Fruit fly (Drosophila melanogaster) whole organism, embryonic: Measurements from ENCODE around the gene CG43439.

ENCODE experiments used
- CG1024 ChIP-seq: fragments of 200-800 bp; sonication (Bioruptor generic); IDR thresholded peaks from 2 replicates; pipeline ENCODE4 v1.3.6; 2022; ENCODE audit warnings: missing biosample characterization, missing genetic modification characterization
- CG10267 ChIP-seq: fragments of 200-800 bp; sonication (Bioruptor generic); optimal IDR thresholded peaks from 2 replicates; lab custom pipeline; 2018; ENCODE audit warnings: missing biosample characterization, mild to moderate bottlenecking, missing genetic modification characterization, moderate library complexity
- CG12071 ChIP-seq: fragments of 200-800 bp; sonication (Bioruptor generic); optimal IDR thresholded peaks from 3 replicates; lab custom pipeline; 2018; ENCODE audit warnings: missing biosample characterization, mild to moderate bottlenecking, missing genetic modification characterization
- CG14710 ChIP-seq: fragments of 200-800 bp; sonication (Bioruptor generic); optimal IDR thresholded peaks from 3 replicates; lab custom pipeline; 2019; ENCODE audit warnings: missing biosample characterization, mild to moderate bottlenecking, missing genetic modification characterization, moderate library complexity
- CG15479 ChIP-seq: fragments of 200-800 bp; sonication (Bioruptor generic); optimal IDR thresholded peaks from 3 replicates; lab custom pipeline; 2019; ENCODE audit warnings: missing biosample characterization, mild to moderate bottlenecking, missing genetic modification characterization, moderate library complexity
- CG17568 ChIP-seq: fragments of 200-800 bp; sonication (Bioruptor generic); optimal IDR thresholded peaks from 2 replicates; lab custom pipeline; 2018; ENCODE audit warnings: missing biosample characterization, mild to moderate bottlenecking, missing genetic modification characterization, moderate library complexity
- CG1792 ChIP-seq: fragments of 200-800 bp; sonication (Bioruptor generic); optimal IDR thresholded peaks from 2 replicates; lab custom pipeline; 2016; ENCODE audit warnings: missing biosample characterization, missing genetic modification characterization
- CG18619 ChIP-seq: fragments of 200-800 bp; sonication (Bioruptor generic); optimal IDR thresholded peaks from 3 replicates; lab custom pipeline; 2017; ENCODE audit warnings: missing biosample characterization, mild to moderate bottlenecking, missing genetic modification characterization
- CG3281 ChIP-seq: fragments of 200-800 bp; sonication (Bioruptor generic); optimal IDR thresholded peaks from 3 replicates; lab custom pipeline; 2017; ENCODE audit warnings: missing biosample characterization, mild to moderate bottlenecking, missing genetic modification characterization
- CG33557 ChIP-seq: fragments of 200-800 bp; sonication (Bioruptor generic); optimal IDR thresholded peaks from 2 replicates; lab custom pipeline; 2019; ENCODE audit warnings: missing biosample characterization, mild to moderate bottlenecking, missing genetic modification characterization, moderate library complexity
- CG34422 ChIP-seq: fragments of 200-800 bp; sonication (Bioruptor generic); IDR thresholded peaks from 3 replicates; pipeline ENCODE4 v1.3.6; 2022; ENCODE audit warnings: missing biosample characterization, missing genetic modification characterization
- CG4282 ChIP-seq: fragments of 200-800 bp; sonication (Bioruptor generic); optimal IDR thresholded peaks from 2 replicates; lab custom pipeline; 2016; ENCODE audit warnings: missing biosample characterization, missing genetic modification characterization
- CG4617 ChIP-seq: fragments of 200-800 bp; sonication (Bioruptor generic); optimal IDR thresholded peaks from 3 replicates; lab custom pipeline; 2016; ENCODE audit warnings: missing biosample characterization, missing genetic modification characterization, borderline replicate concordance
- CG4707 ChIP-seq: fragments of 200-800 bp; sonication (Bioruptor generic); optimal IDR thresholded peaks from 2 replicates; lab custom pipeline; 2018; ENCODE audit warnings: missing biosample characterization, mild to moderate bottlenecking, missing genetic modification characterization, moderate library complexity
- CG6654 ChIP-seq: fragments of 200-800 bp; sonication (Bioruptor generic); optimal IDR thresholded peaks from 2 replicates; lab custom pipeline; 2017; ENCODE audit warnings: missing biosample characterization, mild to moderate bottlenecking, missing genetic modification characterization
- CG6813 ChIP-seq: fragments of 200-800 bp; sonication (Bioruptor generic); optimal IDR thresholded peaks from 2 replicates; lab custom pipeline; 2017; ENCODE audit warnings: missing biosample characterization, missing genetic modification characterization, mild to moderate bottlenecking, moderate library complexity, missing genetic modification reagents
- CG8089 ChIP-seq: fragments of 200-800 bp; sonication (Bioruptor generic); optimal IDR thresholded peaks from 3 replicates; lab custom pipeline; 2016; ENCODE audit warnings: missing biosample characterization, missing genetic modification characterization
- CG9437 ChIP-seq: fragments of 200-800 bp; sonication (Bioruptor generic); optimal IDR thresholded peaks from 2 replicates; lab custom pipeline; 2018; ENCODE audit warnings: missing biosample characterization, mild to moderate bottlenecking, missing genetic modification characterization
- D19A ChIP-seq: fragments of 200-800 bp; optimal IDR thresholded peaks from 3 replicates; lab custom pipeline; 2019; ENCODE audit warnings: missing biosample characterization, mild to moderate bottlenecking, missing genetic modification characterization, moderate library complexity
- Doc2 ChIP-seq: fragments of 200-800 bp; sonication (Bioruptor generic); IDR thresholded peaks from 2 replicates; pipeline ENCODE4 v1.3.6; 2022; ENCODE audit warnings: missing biosample characterization, missing genetic modification characterization
- Dref ChIP-seq: fragments of 200-800 bp; sonication (Bioruptor generic); IDR thresholded peaks from 2 replicates; pipeline ENCODE4 v1.3.6; 2022; ENCODE audit warnings: missing biosample characterization, missing genetic modification characterization
- ERR ChIP-seq: fragments of 200-800 bp; sonication (Bioruptor generic); optimal IDR thresholded peaks from 2 replicates; lab custom pipeline; 2016; ENCODE audit warnings: missing biosample characterization, missing genetic modification characterization
- H2.0 ChIP-seq: fragments of 200-800 bp; sonication (Bioruptor generic); IDR thresholded peaks from 2 replicates; pipeline ENCODE4 v1.3.6; 2022; ENCODE audit warnings: missing biosample characterization, missing genetic modification characterization
- HHEX ChIP-seq: fragments of 200-800 bp; sonication (Bioruptor generic); optimal IDR thresholded peaks from 3 replicates; lab custom pipeline; 2017; ENCODE audit warnings: missing biosample characterization, mild to moderate bottlenecking, missing genetic modification characterization, missing genetic modification reagents
- HLH4C ChIP-seq: fragments of 200-800 bp; sonication (Bioruptor generic); IDR thresholded peaks from 3 replicates; pipeline ENCODE4 v1.3.6; 2022; ENCODE audit warnings: missing biosample characterization, missing genetic modification characterization; ENCODE audit not compliant: partially characterized antibody
- Hr78 ChIP-seq, 2 experiments: fragments of 200-800 bp in 1 of 2; fragments of >200 bp in 1 of 2; sonication (Bioruptor generic) in 1 of 2; optimal IDR thresholded peaks; 2 replicates each; lab custom pipeline; 2017 to 2019; ENCODE audit warnings: missing biosample characterization in 2 of 2, missing genetic modification characterization in 2 of 2, mild to moderate bottlenecking in 1 of 2, moderate library complexity in 1 of 2
- Lhr ChIP-seq: fragments of 200-800 bp; sonication (Bioruptor generic); optimal IDR thresholded peaks from 3 replicates; lab custom pipeline; 2017; ENCODE audit warnings: mild to moderate bottlenecking, missing biosample characterization, missing genetic modification reagents, missing genetic modification characterization
- Max ChIP-seq: fragments of 200-800 bp; sonication (Bioruptor generic); optimal IDR thresholded peaks from 2 replicates; lab custom pipeline; 2016; ENCODE audit warnings: missing biosample characterization, mild to moderate bottlenecking, missing genetic modification characterization
- Nf-YA ChIP-seq: fragments of 200-800 bp; sonication (Bioruptor generic); IDR thresholded peaks from 2 replicates; pipeline ENCODE4 v1.3.6; 2022; ENCODE audit warnings: missing biosample characterization, missing genetic modification characterization
- Oli ChIP-seq: fragments of 200-800 bp; sonication (Bioruptor generic); optimal IDR thresholded peaks from 2 replicates; lab custom pipeline; 2018; ENCODE audit warnings: missing biosample characterization, mild to moderate bottlenecking, missing genetic modification characterization, moderate library complexity
- Opbp ChIP-seq: fragments of 200-800 bp; sonication (Bioruptor generic); IDR thresholded peaks from 3 replicates; pipeline ENCODE4 v1.3.6; 2022; ENCODE audit warnings: missing biosample characterization, missing genetic modification characterization; ENCODE audit not compliant: partially characterized antibody
- Optix ChIP-seq: fragments of 200-800 bp; sonication (Bioruptor generic); IDR thresholded peaks from 3 replicates; pipeline ENCODE4 v1.3.6; 2022; ENCODE audit warnings: missing biosample characterization, missing genetic modification characterization
- Scr ChIP-seq: fragments of 200-800 bp; sonication (Bioruptor generic); IDR thresholded peaks from 2 replicates; pipeline ENCODE4 v1.3.6; 2022; ENCODE audit warnings: missing biosample characterization, missing genetic modification characterization; ENCODE audit not compliant: partially characterized antibody
- btn ChIP-seq: fragments of 200-800 bp; sonication (Bioruptor generic); optimal IDR thresholded peaks from 2 replicates; lab custom pipeline; 2016; ENCODE audit warnings: missing biosample characterization, missing genetic modification characterization
- chinmo ChIP-seq: fragments of 200-800 bp; sonication (Bioruptor generic); IDR thresholded peaks from 4 replicates; pipeline ENCODE4 v1.3.6; 2022; ENCODE audit warnings: missing biosample characterization, missing genetic modification characterization; ENCODE audit not compliant: partially characterized antibody
- cwo ChIP-seq: fragments of 200-800 bp; sonication (Bioruptor generic); optimal IDR thresholded peaks from 3 replicates; lab custom pipeline; 2017; ENCODE audit warnings: missing biosample characterization, missing genetic modification characterization, mild to moderate bottlenecking, moderate library complexity, missing genetic modification reagents
- dati ChIP-seq: fragments of 200-800 bp; sonication (Bioruptor generic); IDR thresholded peaks from 2 replicates; pipeline ENCODE4 v1.3.6; 2022; ENCODE audit warnings: missing biosample characterization, missing genetic modification characterization
- exex ChIP-seq: fragments of 200-800 bp; sonication (Bioruptor generic); optimal IDR thresholded peaks from 4 replicates; lab custom pipeline; 2018; ENCODE audit warnings: missing biosample characterization, mild to moderate bottlenecking, missing genetic modification characterization, moderate library complexity
- hth ChIP-seq: fragments of >200 bp; optimal IDR thresholded peaks from 2 replicates; lab custom pipeline; 2017; ENCODE audit warnings: inconsistent platforms
- kni ChIP-seq: fragments of 200-800 bp; sonication (Bioruptor generic); optimal IDR thresholded peaks from 3 replicates; lab custom pipeline; 2017; ENCODE audit warnings: mild to moderate bottlenecking, missing biosample characterization, missing genetic modification reagents, missing genetic modification characterization
- peb ChIP-seq: fragments of 200-800 bp; sonication (Bioruptor generic); IDR thresholded peaks from 2 replicates; pipeline ENCODE4 v1.3.6; 2022; ENCODE audit warnings: missing biosample characterization, missing genetic modification characterization
- repo ChIP-seq: fragments of 200-800 bp; sonication (Bioruptor generic); optimal IDR thresholded peaks from 2 replicates; lab custom pipeline; 2016; ENCODE audit warnings: missing biosample characterization, missing genetic modification characterization
- run ChIP-seq: fragments of 200-800 bp; sonication (Bioruptor generic); optimal IDR thresholded peaks from 3 replicates; lab custom pipeline; 2018; ENCODE audit warnings: missing biosample characterization, mild to moderate bottlenecking, missing genetic modification characterization
- sr ChIP-seq: fragments of 200-800 bp; sonication (Bioruptor generic); IDR thresholded peaks from 3 replicates; pipeline ENCODE4 v1.3.6; 2022; ENCODE audit warnings: missing biosample characterization, missing genetic modification characterization
- tll ChIP-seq, 2 experiments: fragments of 200-800 bp in 1 of 2; fragments of >200 bp in 1 of 2; sonication (Bioruptor generic) in 1 of 2; optimal IDR thresholded peaks; 2 replicates each; lab custom pipeline; 2017 to 2019; ENCODE audit warnings: missing biosample characterization in 2 of 2, missing genetic modification characterization in 2 of 2, mild to moderate bottlenecking in 1 of 2, moderate library complexity in 1 of 2
- trh ChIP-seq: fragments of 200-800 bp; sonication (Bioruptor generic); optimal IDR thresholded peaks from 2 replicates; lab custom pipeline; 2016; ENCODE audit warnings: missing biosample characterization, missing genetic modification characterization
- wek ChIP-seq: fragments of 200-800 bp; sonication (Bioruptor generic); optimal IDR thresholded peaks from 3 replicates; lab custom pipeline; 2018; ENCODE audit warnings: missing biosample characterization, mild to moderate bottlenecking, missing genetic modification characterization, moderate library complexity
- wor ChIP-seq: fragments of 200-800 bp; sonication (Bioruptor generic); IDR thresholded peaks from 2 replicates; pipeline ENCODE4 v1.3.6; 2022; ENCODE audit warnings: missing biosample characterization, missing genetic modification characterization
- yki ChIP-seq: fragments of >200 bp; optimal IDR thresholded peaks from 3 replicates; lab custom pipeline; 2018
- zen ChIP-seq: fragments of 200-800 bp; sonication (Bioruptor generic); optimal IDR thresholded peaks from 3 replicates; lab custom pipeline; 2018; ENCODE audit warnings: missing biosample characterization, mild to moderate bottlenecking, missing genetic modification characterization, moderate library complexity

The CG43439 gene

DNA sequence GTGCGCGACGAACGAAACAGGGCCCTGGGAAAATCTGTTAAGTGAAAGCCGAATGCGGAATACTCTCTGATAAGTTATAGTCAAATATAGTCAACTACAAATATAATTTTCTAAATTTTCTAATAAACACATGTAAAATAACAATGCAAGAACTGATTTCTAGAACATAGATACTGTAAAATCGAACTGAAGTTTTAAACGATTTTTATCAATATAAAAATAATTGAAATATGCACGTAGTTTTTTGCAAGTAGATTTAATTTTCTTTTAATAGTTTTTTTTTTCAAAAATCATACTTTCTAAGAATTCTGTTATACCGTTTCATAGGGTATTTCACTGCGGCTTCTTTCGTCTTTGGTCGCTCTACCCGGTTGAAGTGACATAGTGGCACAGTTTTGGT, 24.0 kb upstream of the CG43439 start (continued):
- no peak for TF ChIP-seq dati (GFP tag; lab: Robert Waterston, UW)
- TF ChIP-seq CG1792: peak; percentile 15
- TF ChIP-seq ERR (GFP tag; lab: Kevin White, UChicago): no peak
- TF ChIP-seq kni (GFP tag; lab: Kevin White, UChicago): no peak
- TF ChIP-seq Optix (GFP tag; lab: Robert Waterston, UW): no peak
- TF ChIP-seq CG12071 (GFP tag; lab: Kevin White, UChicago): peak; percentile 19
- peak; percentile 79 for TF ChIP-seq CG18619 (GFP tag; lab: Kevin White, UChicago)
- no peak for TF ChIP-seq Doc2 (GFP tag; lab: Robert Waterston, UW)
- peak; percentile 30 for TF ChIP-seq repo (GFP tag; lab: Kevin White, UChicago)
- TF ChIP-seq Opbp (GFP tag; lab: Robert Waterston, UW): no peak
- peak; percentile 87 for TF ChIP-seq CG9437 (GFP tag; lab: Kevin White, UChicago)
- peak; percentile 67 for TF ChIP-seq run
- peak; percentile 58 for TF ChIP-seq Max (GFP tag; lab: Kevin White, UChicago)
- no peak for TF ChIP-seq chinmo
- peak; percentile 93 for TF ChIP-seq Oli
- no peak for TF ChIP-seq Scr (GFP tag; lab: Robert Waterston, UW)
- peak; percentile 98 for TF ChIP-seq D19A (tag; lab: Kevin White, UChicago)
- TF ChIP-seq CG8089 (GFP tag; lab: Kevin White, UChicago): peak; percentile 18
- no peak for TF ChIP-seq CG4282 (GFP tag; lab: Kevin White, UChicago)
- peak; percentile 85 for TF ChIP-seq CG10267
- TF ChIP-seq Hr78 (GFP tag; optimal IDR thresholded peaks at IDR 0.05; lab: Kevin White, UChicago): peak in 1 of 2 experiments; percentile 91
- TF ChIP-seq CG3281 (GFP tag; lab: Kevin White, UChicago): peak; percentile 83
- TF ChIP-seq HLH4C (GFP tag; lab: Robert Waterston, UW): no peak
- TF ChIP-seq CG15479 (GFP tag; lab: Kevin White, UChicago): no peak
- TF ChIP-seq btn (GFP tag; lab: Kevin White, UChicago): no peak
- TF ChIP-seq zen (tag; lab: Kevin White, UChicago): no peak
- TF ChIP-seq trh: peak; percentile 55
- peak; percentile 56; the same call in 1 of the 2 replicates for TF ChIP-seq H2.0 (GFP tag; lab: Robert Waterston, UW)
- TF ChIP-seq CG33557 (GFP tag; lab: Kevin White, UChicago): peak; percentile 51
- TF ChIP-seq hth: no peak
- peak; percentile 78 for TF ChIP-seq CG6813
- TF ChIP-seq CG6654 (GFP tag; lab: Kevin White, UChicago): peak; percentile 69
- TF ChIP-seq wor: peak; percentile 82; the same call in 1 of the 2 replicates
- TF ChIP-seq CG17568 (GFP tag; lab: Kevin White, UChicago): peak; percentile 58
- peak; percentile 62 for TF ChIP-seq Lhr (GFP tag; lab: Kevin White, UChicago)
- peak; percentile 78 for TF ChIP-seq HHEX (GFP tag; lab: Kevin White, UChicago)
- peak; percentile 70; the same call in 2 of the 3 replicates for TF ChIP-seq CG34422 (GFP tag; lab: Robert Waterston, UW)
- peak; percentile 81 for TF ChIP-seq cwo (GFP tag; lab: Kevin White, UChicago)
- no peak for TF ChIP-seq CG4707 (GFP tag; lab: Kevin White, UChicago)
- TF ChIP-seq sr: no peak
- peak; percentile 89 for TF ChIP-seq CG14710 (tag; lab: Kevin White, UChicago)
- TF ChIP-seq wek (GFP tag; lab: Kevin White, UChicago): no peak
- peak; percentile 8 for TF ChIP-seq CG4617 (GFP tag; lab: Kevin White, UChicago)
- TF ChIP-seq exex (tag; lab: Kevin White, UChicago): peak; percentile 42
- peak; percentile 58 for TF ChIP-seq Nf-YA (GFP tag; lab: Robert Waterston, UW)
- no peak for TF ChIP-seq yki
- no peak for TF ChIP-seq Dref (GFP tag; lab: Robert Waterston, UW)
- TF ChIP-seq tll (GFP tag; optimal IDR thresholded peaks at IDR 0.05; lab: Kevin White, UChicago): no peak
- TF ChIP-seq CG1024 (GFP tag; lab: Robert Waterston, UW): no peak
- TF ChIP-seq peb: peak; percentile 52
